Fruit fly (Drosophila melanogaster) whole organism, prepupa: ENCODE measurements around the gene mei-218.

Experiments
- CG10631 ChIP-seq: fragments of 200-800 bp; sonication (Bioruptor generic); optimal IDR thresholded peaks from 2 replicates; lab custom pipeline; 2016; ENCODE audit warnings: missing biosample characterization, missing genetic modification characterization
- CG6808 ChIP-seq: fragments of 200-800 bp; sonication (Bioruptor generic); optimal IDR thresholded peaks from 3 replicates; lab custom pipeline; 2017; ENCODE audit warnings: missing biosample characterization, missing genetic modification characterization, mild to moderate bottlenecking, moderate library complexity, missing genetic modification reagents
- CG8632 ChIP-seq: fragments of 200-800 bp; sonication (Bioruptor generic); optimal IDR thresholded peaks from 3 replicates; lab custom pipeline; 2016; ENCODE audit warnings: missing biosample characterization, missing genetic modification characterization
- Sox102F ChIP-seq: fragments of 200-800 bp; sonication (Bioruptor generic); optimal IDR thresholded peaks from 2 replicates; lab custom pipeline; 2016; ENCODE audit warnings: missing biosample characterization, mild to moderate bottlenecking, missing genetic modification characterization
- lz ChIP-seq: fragments of 200-800 bp; sonication (Bioruptor generic); optimal IDR thresholded peaks from 3 replicates; lab custom pipeline; 2016; ENCODE audit warnings: missing biosample characterization, missing genetic modification characterization
- salr ChIP-seq, 2 experiments: fragments of 200-800 bp; sonication (Bioruptor generic); optimal IDR thresholded peaks; 3 replicates each; lab custom pipeline; 2016 to 2018; ENCODE audit warnings: missing biosample characterization in 2 of 2, missing genetic modification characterization in 2 of 2, mild to moderate bottlenecking in 1 of 2
- spab ChIP-seq: fragments of 200-800 bp; sonication (Bioruptor generic); optimal IDR thresholded peaks from 2 replicates; lab custom pipeline; 2017; ENCODE audit warnings: missing biosample characterization, mild to moderate bottlenecking, missing genetic modification characterization, missing genetic modification reagents

dm6 chrX:17142940-17143534 lies at the start of gene mei-218, which contains the start of gene mei-217:
- TF ChIP-seq Sox102F (GFP tag; lab: Kevin White, UChicago) (no peak), CG8632 (GFP tag; lab: Kevin White, UChicago) (no peak), CG10631 (GFP tag; lab: Kevin White, UChicago) (no peak), salr (GFP tag; optimal IDR thresholded peaks at IDR 0.05; lab: Kevin White, UChicago) (no peak), spab (GFP tag; lab: Kevin White, UChicago) (no peak), CG6808 (GFP tag; lab: Kevin White, UChicago) (no peak), lz (GFP tag; lab: Kevin White, UChicago) (no peak)
